Worm (Caenorhabditis elegans): ENCODE results near the gene srt-54.
A peak's percentile ranks its signal among the peaks of the same experiment; 100 is the strongest.

The srt-54 gene

DNA sequence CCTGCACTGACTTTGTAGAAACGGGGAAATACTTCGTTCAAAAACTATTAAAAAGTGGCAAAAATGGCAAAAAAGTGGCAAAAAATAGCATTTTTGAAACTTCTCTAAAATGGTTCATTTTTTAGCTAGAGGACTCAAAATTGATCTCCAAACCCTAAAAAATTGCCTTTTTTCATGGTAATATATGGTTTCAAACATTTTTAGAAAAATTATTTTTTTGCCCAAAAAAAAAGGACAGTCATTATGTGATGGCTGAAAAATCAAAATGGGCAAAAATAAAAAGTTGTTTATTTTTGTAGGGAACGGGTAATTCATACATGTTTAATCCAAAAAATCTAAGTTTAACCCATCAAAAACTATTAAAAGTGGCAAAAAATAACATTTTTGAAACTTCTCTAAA is 29.1 kb upstream of the srt-54 start:
- TF ChIP-seq ama-1 (optimal IDR thresholded peaks at IDR 0.05), result no peak
- TF ChIP-seq hlh-4 (tag; optimal IDR thresholded peaks at IDR 0.05), result no peak
- no peak for TF ChIP-seq ztf-11 (tag; optimal IDR thresholded peaks at IDR 0.05)

DNA sequence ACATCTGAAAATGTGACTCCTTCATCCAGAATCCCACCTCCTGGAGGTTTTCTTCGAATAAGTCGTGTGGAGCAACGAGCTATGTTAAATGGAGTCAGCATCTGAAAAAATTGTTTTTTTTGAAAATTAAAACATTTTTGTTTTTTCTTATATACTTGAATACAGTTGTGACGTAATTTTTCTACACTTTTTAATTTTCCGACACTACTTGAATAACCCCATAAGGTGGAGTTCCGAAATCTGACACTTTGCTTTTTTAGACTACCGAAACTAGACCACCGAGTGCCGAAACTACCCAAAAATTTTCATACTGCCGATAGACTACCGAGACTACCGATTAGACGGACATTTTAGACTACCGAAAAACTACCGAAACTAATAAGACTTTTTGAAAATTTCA is 25.6 kb upstream of the srt-54 start, which contains the start of gene mcat-1:
Gene mcat-1 (minus strand): TSS at position 101 of the 400 bp plus-strand sequence.
- TF ChIP-seq snpc-4 (tag; optimal IDR thresholded peaks at IDR 0.05) (no peak), efl-3 (GFP tag; optimal IDR thresholded peaks at IDR 0.05) (no peak), mep-1 (tag; optimal IDR thresholded peaks at IDR 0.05) (no peak), alr-1 (tag; optimal IDR thresholded peaks at IDR 0.05; ENCODE audit: borderline replicate concordance) (no peak), sup-37 (GFP tag; optimal IDR thresholded peaks at IDR 0.05) (no peak), ceh-8 (GFP tag; optimal IDR thresholded peaks at IDR 0.05) (no peak), lin-35 (GFP tag; optimal IDR thresholded peaks at IDR 0.05) (no peak), fkh-10 (GFP tag; optimal IDR thresholded peaks at IDR 0.05) (no peak), lin-15B (tag; optimal IDR thresholded peaks at IDR 0.05) (no peak), unc-30 (tag; optimal IDR thresholded peaks at IDR 0.05) (no peak), Y116A8C.19 (tag; optimal IDR thresholded peaks at IDR 0.05; ENCODE audit: borderline replicate concordance) (no peak), F16B12.6 (tag; optimal IDR thresholded peaks at IDR 0.05) (no peak), tlp-1 (tag; optimal IDR thresholded peaks at IDR 0.05) (no peak), ceh-90 (tag; optimal IDR thresholded peaks at IDR 0.05) (no peak), fos-1 (tag; optimal IDR thresholded peaks at IDR 0.05) (no peak), ces-1 (GFP tag; optimal IDR thresholded peaks at IDR 0.05) (no peak), egl-13 (tag; optimal IDR thresholded peaks at IDR 0.05) (no peak), lir-3 (tag; optimal IDR thresholded peaks at IDR 0.05; ENCODE audit: poor library complexity) (no peak), unc-130 (tag; optimal IDR thresholded peaks at IDR 0.05) (no peak)

DNA sequence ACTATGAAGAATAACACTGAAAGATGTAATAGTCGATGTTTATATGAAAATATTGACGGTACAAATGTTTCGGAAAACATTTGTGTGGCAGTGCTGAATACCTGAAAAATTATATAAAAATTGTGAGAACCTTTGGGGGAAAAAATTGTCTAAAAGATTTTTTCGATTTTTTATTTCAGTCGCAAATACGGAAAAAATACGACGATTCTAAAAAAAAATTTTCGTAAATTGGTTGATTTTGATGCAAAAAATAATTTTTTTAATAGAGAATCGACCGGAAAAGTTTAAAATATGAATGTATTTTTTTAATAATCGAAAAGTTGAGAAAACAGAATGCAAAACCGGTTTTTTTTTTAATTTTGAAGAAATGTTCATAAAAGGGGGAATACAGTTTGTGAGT is 21.8 kb upstream of the srt-54 start, which contains the start of gene C50D2.7:
Gene C50D2.7 (minus strand): TSS at position 101 of the 400 bp plus-strand sequence.
- TF ChIP-seq ceh-90 (tag; optimal IDR thresholded peaks at IDR 0.05), result no peak
- TF ChIP-seq pag-3 (tag; optimal IDR thresholded peaks at IDR 0.05; ENCODE audit: borderline replicate concordance, insufficient read depth), result no peak
- TF ChIP-seq unc-86 (tag; optimal IDR thresholded peaks at IDR 0.05), result no peak
- TF ChIP-seq hlh-17 (GFP tag; optimal IDR thresholded peaks at IDR 0.05; ENCODE audit: borderline replicate concordance), result no peak
- TF ChIP-seq fkh-8 (tag; optimal IDR thresholded peaks at IDR 0.05), result no peak
- no peak for TF ChIP-seq sptf-1 (tag; optimal IDR thresholded peaks at IDR 0.05)
- TF ChIP-seq lin-14 (GFP tag; optimal IDR thresholded peaks at IDR 0.05), result no peak
- no peak for TF ChIP-seq xbp-1 (tag; optimal IDR thresholded peaks at IDR 0.05)
- TF ChIP-seq ama-1 (optimal IDR thresholded peaks at IDR 0.05), result no peak
- no peak for TF ChIP-seq nhr-76 (tag; optimal IDR thresholded peaks at IDR 0.05)
- TF ChIP-seq ceh-63 (GFP tag; optimal IDR thresholded peaks at IDR 0.05), result no peak
- TF ChIP-seq ztf-4 (tag; optimal IDR thresholded peaks at IDR 0.05), result no peak
- TF ChIP-seq ets-5 (GFP tag; IDR thresholded peaks at IDR 0.05), result no peak
- no peak for TF ChIP-seq ces-1 (GFP tag; optimal IDR thresholded peaks at IDR 0.05)
- TF ChIP-seq nhr-90 (tag; optimal IDR thresholded peaks at IDR 0.05; ENCODE audit: poor library complexity), result no peak

DNA sequence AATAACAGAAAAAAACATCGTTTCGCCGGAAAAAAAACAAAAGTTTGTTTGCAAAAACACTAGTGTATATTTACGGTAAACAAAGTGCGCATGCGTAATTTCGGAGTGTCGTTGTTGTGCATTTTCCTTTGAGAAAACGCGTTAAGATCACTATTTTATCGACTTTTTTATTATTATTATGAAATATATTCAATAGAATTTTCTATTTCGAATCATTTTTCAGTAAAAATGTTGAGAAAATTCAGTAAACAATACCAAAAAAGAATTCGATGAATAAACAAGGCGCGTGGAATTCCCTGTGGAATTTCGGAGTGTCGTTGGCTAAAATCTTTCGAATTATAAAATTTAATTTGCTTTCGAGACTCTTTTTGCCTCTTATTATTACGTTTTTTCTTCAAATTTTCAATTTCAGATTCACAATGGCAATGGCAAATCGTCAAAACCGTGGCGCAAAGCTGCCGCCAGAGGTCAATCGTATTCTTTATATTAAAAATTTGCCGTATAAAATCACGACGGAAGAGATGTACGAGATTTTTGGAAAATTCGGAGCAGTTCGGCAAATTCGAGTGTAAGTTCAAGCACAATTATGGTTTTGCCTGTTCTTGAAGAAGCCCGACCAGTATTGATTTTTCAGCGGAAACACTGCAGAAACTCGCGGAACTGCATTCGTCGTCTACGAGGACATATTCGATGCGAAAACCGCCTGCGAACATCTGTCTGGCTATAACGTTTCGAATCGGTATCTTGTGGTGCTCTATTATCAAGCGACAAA is 18.8 kb upstream of the srt-54 start, which contains the start of the genes luc-7L3 and sftb-6:
Gene luc-7L3 (minus strand): TSS at position 36 of the 772 bp plus-strand sequence.
Gene sftb-6 (plus strand): TSS at position 413 of the 772 bp plus-strand sequence.
- peak; percentile 40 to 68 (median 50) for TF ChIP-seq dpl-1 (GFP tag; optimal IDR thresholded peaks at IDR 0.05)
- TF ChIP-seq tbx-2 (tag; optimal IDR thresholded peaks at IDR 0.05), result peak; percentile 75
- TF ChIP-seq jun-1 (tag; optimal IDR thresholded peaks at IDR 0.05), result no peak
- no peak for TF ChIP-seq lin-13 (GFP tag; optimal IDR thresholded peaks at IDR 0.05)
- TF ChIP-seq lin-15B (tag; optimal IDR thresholded peaks at IDR 0.05), result peak; percentile 28
- no peak for TF ChIP-seq pqm-1 (tag; optimal IDR thresholded peaks at IDR 0.05)
- TF ChIP-seq mdl-1 (tag; optimal IDR thresholded peaks at IDR 0.05), result no peak
- no peak for TF ChIP-seq aly-2 (tag; optimal IDR thresholded peaks at IDR 0.05)
- peak; percentile 86 for TF ChIP-seq nhr-85 (tag)
- peak; percentile 22 for TF ChIP-seq blmp-1 (tag; optimal IDR thresholded peaks at IDR 0.05)
- TF ChIP-seq ceh-63 (GFP tag; optimal IDR thresholded peaks at IDR 0.05), result no peak
- no peak for TF ChIP-seq lir-3 (tag; optimal IDR thresholded peaks at IDR 0.05; ENCODE audit: poor library complexity)
- TF ChIP-seq skn-1 (tag; optimal IDR thresholded peaks at IDR 0.05), result peak; percentile 50
- no peak for TF ChIP-seq mef-2 (tag; optimal IDR thresholded peaks at IDR 0.05)
- peak; percentile 44 for TF ChIP-seq ceh-90 (tag; optimal IDR thresholded peaks at IDR 0.05)
- TF ChIP-seq pax-3 (tag; optimal IDR thresholded peaks at IDR 0.05), result peak; percentile 46
- TF ChIP-seq dsc-1 (tag; optimal IDR thresholded peaks at IDR 0.05), result peak; percentile 61
- no peak for TF ChIP-seq tlp-1 (tag; optimal IDR thresholded peaks at IDR 0.05)
- no peak for TF ChIP-seq snpc-4 (tag; optimal IDR thresholded peaks at IDR 0.05)

All from whole organism, L1 larva.